Fruit fly (Drosophila melanogaster) whole organism, embryonic: Measurements from ENCODE around the gene atl.

Experiments used
- cas ChIP-seq: fragments of 200-800 bp; sonication (Bioruptor generic); IDR thresholded peaks from 2 replicates; pipeline ENCODE4 v1.3.6; 2022; ENCODE audit warnings: missing biosample characterization, missing genetic modification characterization
- sd ChIP-seq: fragments of 200-800 bp; sonication (Bioruptor generic); optimal IDR thresholded peaks from 3 replicates; lab custom pipeline; 2018; ENCODE audit warnings: missing biosample characterization, mild to moderate bottlenecking, missing genetic modification characterization, moderate library complexity

- peak; percentile 55 for TF ChIP-seq sd (tag; lab: Kevin White, UChicago)
- TF ChIP-seq cas (GFP tag; lab: Robert Waterston, UW), result no peak
These were observed 43.4 kb upstream of the atl start for dm6 chr3R:24581891-24582668.
